Worm (Caenorhabditis elegans) whole organism, early embryonic: ENCODE results near the gene ZK402.2.
"Not testable (repeated sequence)": the region's sequence is repeated elsewhere in the genome, so short reads cannot be mapped to it uniquely, and the experiment has no call there.

ENCODE experiments used
- B0310.2 ChIP-seq: sonication (generic microtip); optimal IDR thresholded peaks from 2 replicates; lab custom pipeline; 2016; ENCODE audit warnings: mild to moderate bottlenecking, missing genetic modification characterization, missing compliant biosample characterization
- F13C5.2 ChIP-seq: sonication (generic microtip); optimal IDR thresholded peaks from 2 replicates; lab custom pipeline; 2017; ENCODE audit warnings: mild to moderate bottlenecking, missing genetic modification characterization, inconsistent platforms, missing compliant biosample characterization
- aly-1 ChIP-seq: sonication (generic microtip); optimal IDR thresholded peaks from 2 replicates; lab custom pipeline; 2016; ENCODE audit warnings: missing genetic modification characterization, missing compliant biosample characterization
- ama-1 ChIP-seq: fragments of 150-350 bp; optimal IDR thresholded peaks from 2 replicates; lab custom pipeline; 2014
- ceh-13 ChIP-seq: fragments of 200-800 bp; sonication (Bioruptor generic); optimal IDR thresholded peaks from 2 replicates; lab custom pipeline; 2018; ENCODE audit warnings: mild to moderate bottlenecking, missing genetic modification characterization, missing compliant biosample characterization
- ceh-36 ChIP-seq: sonication (generic microtip); optimal IDR thresholded peaks from 2 replicates; lab custom pipeline; 2016; ENCODE audit warnings: missing genetic modification characterization, inconsistent platforms, missing compliant biosample characterization
- ets-7 ChIP-seq: sonication (generic microtip); optimal IDR thresholded peaks from 2 replicates; lab custom pipeline; 2016; ENCODE audit warnings: missing genotype, missing genetic modification characterization, missing compliant biosample characterization
- flt-1 ChIP-seq: fragments of 200-800 bp; sonication (Bioruptor generic); IDR thresholded peaks from 2 replicates; pipeline ENCODE4 v1.3.6; 2022; ENCODE audit warnings: missing genetic modification characterization, missing compliant biosample characterization
- hmbx-1 ChIP-seq: sonication (generic microtip); optimal IDR thresholded peaks from 2 replicates; lab custom pipeline; 2016; ENCODE audit warnings: mild to moderate bottlenecking, missing genetic modification characterization, missing compliant biosample characterization
- hmg-4 ChIP-seq: fragments of 200-800 bp; sonication (Bioruptor generic); optimal IDR thresholded peaks from 2 replicates; lab custom pipeline; 2018; ENCODE audit warnings: mild to moderate bottlenecking, missing genetic modification characterization, missing compliant biosample characterization
- hnd-1 ChIP-seq: sonication (generic microtip); optimal IDR thresholded peaks from 2 replicates; lab custom pipeline; 2016; ENCODE audit warnings: missing genetic modification characterization, missing compliant biosample characterization
- pes-1 ChIP-seq: fragments of 200-800 bp; sonication (Bioruptor generic); IDR thresholded peaks from 2 replicates; pipeline ENCODE4 v1.3.6; 2022; ENCODE audit warnings: missing genetic modification reagents, missing genetic modification characterization, missing compliant biosample characterization
- scrt-1 ChIP-seq: fragments of 200-800 bp; sonication (Bioruptor generic); IDR thresholded peaks from 2 replicates; pipeline ENCODE4 v1.3.6; 2022; ENCODE audit warnings: missing genetic modification characterization, missing compliant biosample characterization
- sea-1 ChIP-seq: fragments of 200-800 bp; sonication (Bioruptor generic); conservative IDR thresholded peaks from 2 replicates; pipeline ENCODE4 v1.3.6; 2022; ENCODE audit warnings: missing genetic modification characterization, missing compliant biosample characterization
- tbx-11 ChIP-seq: fragments of 200-800 bp; sonication (Bioruptor generic); IDR thresholded peaks from 2 replicates; pipeline ENCODE4 v1.3.6; 2022; ENCODE audit warnings: missing genetic modification characterization, missing compliant biosample characterization
- tbx-37 ChIP-seq: fragments of 200-800 bp; sonication (Bioruptor generic); conservative IDR thresholded peaks from 2 replicates; pipeline ENCODE4 v1.3.6; 2022; ENCODE audit warnings: missing genetic modification reagents, missing genetic modification characterization, missing compliant biosample characterization
- tra-4 ChIP-seq: sonication (generic microtip); optimal IDR thresholded peaks from 2 replicates; lab custom pipeline; 2017; ENCODE audit warnings: missing genetic modification characterization, missing compliant biosample characterization

ZK402.2 gene

ce11 chrX:1394437-1394836, 9.1 kb upstream of the ZK402.2 start:
- TF ChIP-seq tbx-37 (GFP tag; lab: Robert Waterston, UW) (no peak), aly-1 (tag; lab: Kevin White, UChicago) (no peak), B0310.2 (no peak), ceh-36 (tag; lab: Kevin White, UChicago) (no peak), tbx-11 (no peak), ceh-13 (GFP tag; lab: Kevin White, UChicago) (no peak), scrt-1 (GFP tag; lab: Robert Waterston, UW) (no peak)

DNA sequence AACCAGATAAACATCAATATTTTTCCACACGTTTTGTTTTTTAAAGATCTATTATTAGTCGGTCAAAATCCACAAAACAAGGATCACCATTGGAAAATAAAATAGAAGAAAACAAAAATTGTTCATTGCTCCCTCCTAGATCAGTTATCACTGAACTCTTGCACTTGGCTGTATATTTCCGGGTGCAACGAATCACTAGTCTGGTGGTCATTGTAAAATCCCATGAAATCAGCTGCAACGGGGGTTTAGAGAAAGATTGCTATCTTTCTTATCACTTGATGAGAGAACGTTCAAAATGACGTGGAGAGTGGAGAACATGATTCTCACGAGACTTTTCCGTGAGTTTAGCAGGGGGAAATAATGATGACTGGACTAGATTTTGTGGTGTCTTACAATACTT, 7.8 kb upstream of the ZK402.2 start:
- no peak for TF ChIP-seq aly-1 (tag; lab: Kevin White, UChicago)
- TF ChIP-seq hmg-4 = no peak
- no peak for TF ChIP-seq pes-1 (GFP tag; lab: Robert Waterston, UW)
- TF ChIP-seq hnd-1 (tag; lab: Kevin White, UChicago) = no peak
- no peak for TF ChIP-seq ets-7 (tag; lab: Kevin White, UChicago)
- TF ChIP-seq ceh-13 (GFP tag; lab: Kevin White, UChicago) = no peak
- TF ChIP-seq sea-1 (GFP tag; lab: Robert Waterston, UW) = no peak
- no peak for TF ChIP-seq hmbx-1 (tag; lab: Kevin White, UChicago)
- TF ChIP-seq B0310.2 = no peak
- TF ChIP-seq F13C5.2 (tag; lab: Kevin White, UChicago) = no peak
- no peak for TF ChIP-seq scrt-1 (GFP tag; lab: Robert Waterston, UW)
- no peak for TF ChIP-seq tra-4 (tag; lab: Kevin White, UChicago)
- no peak for TF ChIP-seq ama-1 (lab: Kevin White, UChicago)
- TF ChIP-seq tbx-37 (GFP tag; lab: Robert Waterston, UW) = no peak
- no peak for TF ChIP-seq flt-1 (GFP tag; lab: Robert Waterston, UW)
- no peak for TF ChIP-seq ceh-36 (tag; lab: Kevin White, UChicago)
- no peak for TF ChIP-seq tbx-11

ce11 chrX:1397516-1397915, 6.0 kb upstream of the ZK402.2 start, which contains the start of gene H39E20.1:
TSS of gene H39E20.1 (minus strand) at chrX:1397616.
- no peak for TF ChIP-seq ceh-36 (tag; lab: Kevin White, UChicago)
- TF ChIP-seq ceh-13 (GFP tag; lab: Kevin White, UChicago) = no peak
- no peak for TF ChIP-seq tra-4 (tag; lab: Kevin White, UChicago)
- TF ChIP-seq B0310.2 = no peak

DNA sequence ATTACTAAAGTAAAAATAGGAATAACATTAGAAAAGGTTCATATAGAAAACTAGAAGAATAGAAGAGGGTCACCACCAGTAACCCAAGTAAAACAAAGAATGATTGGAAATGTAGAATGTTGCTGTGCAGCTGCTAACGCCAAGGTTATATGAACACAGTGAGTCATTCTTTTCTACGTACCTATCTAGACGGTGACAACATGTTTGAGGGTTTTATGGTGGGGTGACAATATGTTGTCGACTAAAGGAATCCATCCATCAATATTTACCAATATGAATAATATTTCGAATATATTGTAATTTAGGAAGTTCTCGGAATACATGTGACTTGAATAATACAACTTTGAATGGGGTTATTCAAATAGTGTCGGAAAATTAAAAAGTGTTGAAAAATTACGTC, 2.3 kb upstream of the ZK402.2 start, which contains the start of gene ZK402.5:
ZK402.5 (minus strand) TSS at position 101 of the 400 bp plus-strand sequence.
- TF ChIP-seq aly-1 (tag; lab: Kevin White, UChicago) = no peak
- TF ChIP-seq ceh-36 (tag; lab: Kevin White, UChicago) = no peak
- TF ChIP-seq ceh-13 (GFP tag; lab: Kevin White, UChicago) = no peak
- no peak for TF ChIP-seq ets-7 (tag; lab: Kevin White, UChicago)
- no peak for TF ChIP-seq sea-1 (GFP tag; lab: Robert Waterston, UW)
- TF ChIP-seq hnd-1 (tag; lab: Kevin White, UChicago) = no peak
- TF ChIP-seq hmbx-1 (tag; lab: Kevin White, UChicago) = no peak
- no peak for TF ChIP-seq scrt-1 (GFP tag; lab: Robert Waterston, UW)
- TF ChIP-seq hmg-4 = no peak
- TF ChIP-seq tra-4 (tag; lab: Kevin White, UChicago) = no peak
- TF ChIP-seq pes-1 (GFP tag; lab: Robert Waterston, UW) = no peak
- TF ChIP-seq flt-1 (GFP tag; lab: Robert Waterston, UW) = no peak
- TF ChIP-seq F13C5.2 (tag; lab: Kevin White, UChicago) = no peak
- no peak for TF ChIP-seq tbx-37 (GFP tag; lab: Robert Waterston, UW)
- TF ChIP-seq ama-1 (lab: Kevin White, UChicago) = no peak
- TF ChIP-seq tbx-11 = no peak
- TF ChIP-seq B0310.2 = no peak

DNA sequence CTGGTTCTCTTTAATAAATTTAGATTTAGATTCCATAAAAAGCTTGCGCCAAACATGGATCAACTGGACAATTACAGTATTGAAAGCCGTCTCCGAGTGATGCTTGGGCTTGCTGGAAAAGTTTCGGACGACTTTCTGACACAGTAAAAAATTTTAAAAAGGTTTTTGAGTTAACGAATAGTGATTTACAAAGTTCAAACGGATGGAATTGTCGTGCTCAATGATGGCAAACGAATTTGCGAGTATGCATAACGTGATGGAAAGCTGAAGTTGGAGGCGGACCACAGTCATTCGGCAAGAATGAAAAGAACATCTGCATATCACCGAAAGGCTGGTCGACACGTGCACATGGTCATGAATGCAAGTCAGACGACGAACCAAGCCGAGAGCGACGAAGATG, 427 bp downstream of the ZK402.2 start, which contains the start of gene ZK402.1:
ZK402.1 (plus strand) TSS at position 301 of the 400 bp plus-strand sequence.
- not testable (repeated sequence) for TF ChIP-seq tra-4, hmbx-1, F13C5.2 (tag; lab: Kevin White, UChicago)

ce11 chrX:1409224-1409623, 5.7 kb downstream of the ZK402.2 start:
- TF ChIP-seq F13C5.2 (tag; lab: Kevin White, UChicago) (no peak), tra-4 (tag; lab: Kevin White, UChicago) (no peak), tbx-37 (GFP tag; lab: Robert Waterston, UW) (no peak), ceh-36 (tag; lab: Kevin White, UChicago) (no peak), flt-1 (GFP tag; lab: Robert Waterston, UW) (no peak), ceh-13 (GFP tag; lab: Kevin White, UChicago) (no peak), pes-1 (GFP tag; lab: Robert Waterston, UW) (no peak), hmbx-1 (tag; lab: Kevin White, UChicago) (no peak), hnd-1 (tag; lab: Kevin White, UChicago) (no peak), aly-1 (tag; lab: Kevin White, UChicago) (no peak)

ce11 chrX:1410552-1410951, 7.0 kb downstream of the ZK402.2 start, which contains the start of gene abu-2:
TSS of gene abu-2 (minus strand) at chrX:1410652.
- TF ChIP-seq tra-4 (tag; lab: Kevin White, UChicago) = no peak
- no peak for TF ChIP-seq hmbx-1 (tag; lab: Kevin White, UChicago)
- TF ChIP-seq sea-1 (GFP tag; lab: Robert Waterston, UW) = no peak
- TF ChIP-seq flt-1 (GFP tag; lab: Robert Waterston, UW) = no peak
- no peak for TF ChIP-seq hmg-4
- no peak for TF ChIP-seq ets-7 (tag; lab: Kevin White, UChicago)

DNA sequence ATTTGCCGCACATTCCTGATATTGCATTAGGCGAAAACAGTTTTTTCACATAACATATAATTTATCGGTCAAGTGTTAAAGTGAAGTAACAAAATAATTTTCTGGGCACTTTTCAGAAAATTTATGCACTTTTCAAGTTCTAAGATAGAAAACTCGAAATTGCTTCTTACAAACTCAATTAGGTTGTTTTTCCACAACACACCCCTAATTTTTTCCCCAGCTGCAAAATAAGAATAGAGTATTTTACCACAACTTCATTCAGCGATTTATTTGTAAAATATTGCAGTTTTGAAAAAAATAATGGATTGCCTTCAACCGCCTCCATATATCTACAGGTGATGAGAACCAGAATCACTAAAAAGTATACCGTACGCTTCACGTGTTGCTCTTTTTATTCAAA, 9.3 kb downstream of the ZK402.2 start, which contains the start of gene srh-19:
srh-19 (plus strand) TSS at position 301 of the 400 bp plus-strand sequence.
- TF ChIP-seq ets-7 (tag; lab: Kevin White, UChicago) (no peak), ama-1 (lab: Kevin White, UChicago) (no peak), hnd-1 (tag; lab: Kevin White, UChicago) (no peak), hmg-4 (no peak), sea-1 (GFP tag; lab: Robert Waterston, UW) (no peak), flt-1 (GFP tag; lab: Robert Waterston, UW) (no peak), hmbx-1 (tag; lab: Kevin White, UChicago) (no peak), tbx-37 (GFP tag; lab: Robert Waterston, UW) (no peak), aly-1 (tag; lab: Kevin White, UChicago) (no peak), ceh-13 (GFP tag; lab: Kevin White, UChicago) (no peak), scrt-1 (GFP tag; lab: Robert Waterston, UW) (no peak), tbx-11 (no peak)
